Worm (Caenorhabditis elegans) whole organism, L2 larva: ENCODE measurements around the gene srt-38.

Experiments used
- aly-2 ChIP-seq: fragments of 150-350 bp; optimal IDR thresholded peaks from 2 replicates; lab custom pipeline; 2014; ENCODE audit warnings: missing biosample characterization, missing genetic modification characterization
- blmp-1 ChIP-seq: sonication (generic microtip); optimal IDR thresholded peaks from 2 replicates; lab custom pipeline; 2017; ENCODE audit warnings: missing genetic modification characterization, mild to moderate bottlenecking, missing compliant biosample characterization, antibody characterized with exemption, moderate library complexity; ENCODE audit not compliant: insufficient read depth
- elt-3 ChIP-seq: sonication (generic microtip); optimal IDR thresholded peaks from 2 replicates; lab custom pipeline; 2017; ENCODE audit warnings: missing biosample characterization, missing genetic modification characterization
- fos-1 ChIP-seq: fragments of 150-350 bp; optimal IDR thresholded peaks from 2 replicates; lab custom pipeline; 2014; ENCODE audit warnings: missing biosample characterization, missing genetic modification characterization
- lsy-2 ChIP-seq, 2 experiments: fragments of 150-350 bp in 1 of 2; sonication (generic microtip) in 1 of 2; optimal IDR thresholded peaks; 2 replicates each; lab custom pipeline; 2014 to 2017; ENCODE audit warnings: missing biosample characterization in 2 of 2, missing genetic modification characterization in 2 of 2
- nhr-25 ChIP-seq: fragments of 150-350 bp; sonication (generic microtip); optimal IDR thresholded peaks from 3 replicates; lab custom pipeline; 2014; ENCODE audit warnings: missing biosample characterization, missing genetic modification characterization
- peb-1 ChIP-seq: fragments of 150-350 bp; optimal IDR thresholded peaks from 2 replicates; lab custom pipeline; 2014; ENCODE audit warnings: missing biosample characterization, missing genetic modification characterization
- skn-1 ChIP-seq: sonication (generic microtip); optimal IDR thresholded peaks from 2 replicates; lab custom pipeline; 2017; ENCODE audit warnings: missing biosample characterization, missing genetic modification characterization
- unc-62 ChIP-seq: fragments of 150-350 bp; optimal IDR thresholded peaks from 2 replicates; lab custom pipeline; 2014; ENCODE audit warnings: missing biosample characterization, missing genetic modification reagents, missing genetic modification characterization
- ztf-1 ChIP-seq: fragments of 200-800 bp; sonication (Bioruptor generic); conservative IDR thresholded peaks from 2 replicates; pipeline ENCODE4 v1.3.6; 2022; ENCODE audit warnings: missing genetic modification characterization, missing compliant biosample characterization
- ztf-11 ChIP-seq: sonication (generic microtip); optimal IDR thresholded peaks from 2 replicates; lab custom pipeline; 2017; ENCODE audit warnings: missing biosample characterization, missing genetic modification characterization

- no peak for TF ChIP-seq skn-1 (tag; lab: Kevin White, UChicago)
- TF ChIP-seq ztf-11 = no peak
- no peak for TF ChIP-seq ztf-1
- no peak for TF ChIP-seq elt-3 (tag; lab: Kevin White, UChicago)
- no peak for TF ChIP-seq unc-62
- TF ChIP-seq aly-2 (tag; lab: Kevin White, UChicago) = no peak
- no peak for TF ChIP-seq fos-1 (tag; lab: Kevin White, UChicago)
- no peak for TF ChIP-seq blmp-1
- TF ChIP-seq nhr-25 (tag; lab: Kevin White, UChicago) = no peak
- TF ChIP-seq peb-1 (tag; lab: Kevin White, UChicago) = no peak
- TF ChIP-seq lsy-2 (tag; optimal IDR thresholded peaks at IDR 0.05; lab: Kevin White, UChicago) = no peak
Measured at ce11 chrV:4273372-4273771, 2.2 kb upstream of the srt-38 start.
